Worm (Caenorhabditis elegans): ENCODE results near the gene cgt-1.
"Not testable (repeated sequence)": the region's sequence is repeated elsewhere in the genome, so short reads cannot be mapped to it uniquely, and the experiment has no call there.

Gene cgt-1

ce11 chrV:15911848-15912247 is 23.2 kb upstream of the cgt-1 start, which contains the start of gene F35E8.6:
TSS of gene F35E8.6 (plus strand) at chrV:15912148.
- TF ChIP-seq sma-9 (GFP tag; optimal IDR thresholded peaks at IDR 0.05) (no peak), sma-9 (tag; optimal IDR thresholded peaks at IDR 0.05) (no peak), mbf-1 (tag; optimal IDR thresholded peaks at IDR 0.05) (no peak), skn-1 (tag; optimal IDR thresholded peaks at IDR 0.05) (no peak), nhr-23 (tag; optimal IDR thresholded peaks at IDR 0.05) (no peak), ztf-4 (tag; optimal IDR thresholded peaks at IDR 0.05) (no peak), blmp-1 (tag; optimal IDR thresholded peaks at IDR 0.05; ENCODE audit: insufficient read depth) (no peak), peb-1 (tag; optimal IDR thresholded peaks at IDR 0.05) (no peak), egl-27 (tag; optimal IDR thresholded peaks at IDR 0.05) (no peak), R02D3.7 (tag; optimal IDR thresholded peaks at IDR 0.05) (no peak), Y55F3AM.14 (GFP tag; optimal IDR thresholded peaks at IDR 0.05) (no peak), nhr-12 (tag; optimal IDR thresholded peaks at IDR 0.05) (no peak), zag-1 (tag; optimal IDR thresholded peaks at IDR 0.05) (no peak), aly-2 (tag; optimal IDR thresholded peaks at IDR 0.05) (no peak), dmd-4 (tag; optimal IDR thresholded peaks at IDR 0.05) (no peak), gmeb-1 (tag; optimal IDR thresholded peaks at IDR 0.05) (no peak), snpc-4 (tag; optimal IDR thresholded peaks at IDR 0.05) (no peak)

DNA sequence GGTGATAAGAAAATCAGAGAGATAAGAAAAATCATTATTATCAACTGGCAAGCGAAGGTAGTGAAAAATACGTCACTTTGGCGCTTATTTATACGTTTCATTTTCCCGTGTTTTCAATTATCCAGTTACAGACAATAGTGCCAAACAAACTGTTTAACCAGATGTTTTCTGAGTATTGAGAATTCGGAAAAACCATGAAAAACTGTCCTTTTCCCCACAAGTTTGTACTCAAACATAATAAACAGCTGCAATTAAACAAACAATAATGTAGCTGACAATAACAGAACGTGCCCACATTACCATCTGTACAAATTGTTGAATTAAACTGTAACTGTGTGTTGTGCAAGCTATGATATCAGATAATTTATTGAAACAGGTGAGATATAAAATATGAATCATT is 16.9 kb upstream of the cgt-1 start, which contains the start of the genes F35E8.1 and F35E8.2:
TSS of gene F35E8.1 (minus strand) at position 101 of the 400 bp plus-strand sequence.
TSS of gene F35E8.2 (plus strand) at position 132 of the 400 bp plus-strand sequence.
- TF ChIP-seq sma-3 (GFP tag; optimal IDR thresholded peaks at IDR 0.05); sem-4 (tag; optimal IDR thresholded peaks at IDR 0.05); nhr-23 (tag; optimal IDR thresholded peaks at IDR 0.05): not testable (repeated sequence)

DNA sequence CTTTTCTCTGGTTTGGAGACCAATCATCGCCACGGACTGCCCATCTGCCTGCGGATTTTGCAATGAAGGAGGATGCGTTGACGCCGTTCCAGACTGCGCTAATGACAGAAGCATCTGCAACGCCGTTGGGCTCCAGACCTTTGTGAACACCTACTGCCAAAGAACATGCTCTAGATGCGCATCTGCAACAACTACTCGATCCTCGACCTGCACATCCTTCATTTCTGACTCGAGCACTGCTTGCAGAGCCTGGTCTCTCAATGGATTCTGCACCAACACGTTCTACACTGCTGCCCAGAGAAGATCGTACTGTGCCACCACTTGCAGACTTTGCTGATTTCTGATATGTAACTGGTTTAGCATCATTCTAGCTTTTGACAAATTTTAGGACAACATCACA is 11.9 kb upstream of the cgt-1 start:
- TF ChIP-seq nhr-23 (tag; optimal IDR thresholded peaks at IDR 0.05) (no peak), ceh-82 (tag; optimal IDR thresholded peaks at IDR 0.05) (no peak), crh-2 (tag; optimal IDR thresholded peaks at IDR 0.05) (no peak), unc-39 (tag; optimal IDR thresholded peaks at IDR 0.05) (no peak), lin-39 (tag; optimal IDR thresholded peaks at IDR 0.05) (no peak), ama-1 (optimal IDR thresholded peaks at IDR 0.05) (no peak), mab-5 (tag; optimal IDR thresholded peaks at IDR 0.05) (no peak), unc-55 (GFP tag; optimal IDR thresholded peaks at IDR 0.05) (no peak), mdl-1 (tag; optimal IDR thresholded peaks at IDR 0.05) (no peak), dmd-4 (tag; optimal IDR thresholded peaks at IDR 0.05) (no peak), fos-1 (tag; optimal IDR thresholded peaks at IDR 0.05) (no peak), ztf-4 (tag; optimal IDR thresholded peaks at IDR 0.05) (no peak)

- TF ChIP-seq ztf-1 (GFP tag; conservative IDR thresholded peaks at IDR 0.05) (no peak), Y55F3AM.14 (GFP tag; optimal IDR thresholded peaks at IDR 0.05) (no peak), gmeb-1 (tag; optimal IDR thresholded peaks at IDR 0.05) (no peak), unc-62 (GFP tag; optimal IDR thresholded peaks at IDR 0.05) (no peak), mab-5 (tag; optimal IDR thresholded peaks at IDR 0.05) (no peak)
Measured at ce11 chrV:15899696-15900095, 11.0 kb upstream of the cgt-1 start, which contains the start of gene T06C12.14. TSS of gene T06C12.14 (plus strand) at chrV:15899996.

DNA sequence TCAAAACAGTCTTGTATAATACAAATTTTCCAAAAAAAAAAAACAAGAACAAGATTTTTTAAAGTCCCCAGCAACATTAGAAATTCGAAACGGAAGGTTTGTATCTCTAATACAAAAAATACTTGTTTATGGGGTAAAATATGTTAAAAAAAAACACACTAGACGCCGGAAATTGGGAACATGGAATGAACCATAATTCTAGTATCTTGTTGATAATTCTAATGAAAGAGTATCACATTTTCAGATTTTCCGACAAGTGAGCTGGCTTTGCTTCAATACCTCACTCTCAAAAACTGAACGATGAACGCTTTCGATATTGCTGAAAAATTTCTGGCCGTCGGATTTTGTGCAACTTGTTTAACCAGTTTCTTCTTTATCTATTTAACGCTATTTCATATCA is 9.0 kb upstream of the cgt-1 start, which contains the start of gene str-60:
TSS of gene str-60 (plus strand) at position 301 of the 400 bp plus-strand sequence.
- TF ChIP-seq nhr-237 (tag; optimal IDR thresholded peaks at IDR 0.05) (no peak), nhr-6 (tag; optimal IDR thresholded peaks at IDR 0.05) (no peak), nhr-25 (tag; optimal IDR thresholded peaks at IDR 0.05) (no peak), ZK546.5 (tag; optimal IDR thresholded peaks at IDR 0.05) (no peak), C34F6.9 (tag; optimal IDR thresholded peaks at IDR 0.05) (no peak)

ce11 chrV:15896671-15897070 is 8.0 kb upstream of the cgt-1 start, which contains the start of gene nhr-213:
TSS of gene nhr-213 (minus strand) at chrV:15896771.
- TF ChIP-seq zag-1 (tag; optimal IDR thresholded peaks at IDR 0.05) (no peak), skn-1 (tag; optimal IDR thresholded peaks at IDR 0.05) (no peak), F13H6.1 (tag; optimal IDR thresholded peaks at IDR 0.05) (no peak), nhr-25 (tag; optimal IDR thresholded peaks at IDR 0.05) (no peak), nhr-6 (tag; optimal IDR thresholded peaks at IDR 0.05) (no peak), ceh-16 (tag; optimal IDR thresholded peaks at IDR 0.05) (no peak), unc-39 (tag; optimal IDR thresholded peaks at IDR 0.05) (no peak), snpc-4 (tag; optimal IDR thresholded peaks at IDR 0.05) (no peak), nhr-23 (tag; optimal IDR thresholded peaks at IDR 0.05) (no peak), lin-11 (tag; optimal IDR thresholded peaks at IDR 0.05) (no peak), nhr-237 (tag; optimal IDR thresholded peaks at IDR 0.05) (no peak), R02D3.7 (tag; optimal IDR thresholded peaks at IDR 0.05) (no peak), mdl-1 (tag; optimal IDR thresholded peaks at IDR 0.05) (no peak), sma-9 (GFP tag; optimal IDR thresholded peaks at IDR 0.05) (no peak), sma-9 (tag; optimal IDR thresholded peaks at IDR 0.05) (no peak), sma-3 (GFP tag; optimal IDR thresholded peaks at IDR 0.05) (no peak), mab-5 (tag; optimal IDR thresholded peaks at IDR 0.05) (no peak), ceh-82 (tag; optimal IDR thresholded peaks at IDR 0.05) (no peak), nhr-129 (tag; optimal IDR thresholded peaks at IDR 0.05) (no peak), lsy-2 (tag; optimal IDR thresholded peaks at IDR 0.05) (no peak), elt-1 (tag; optimal IDR thresholded peaks at IDR 0.05) (no peak)
